Worm (Caenorhabditis elegans): Measurements from ENCODE around the gene lov-1.

DNA sequence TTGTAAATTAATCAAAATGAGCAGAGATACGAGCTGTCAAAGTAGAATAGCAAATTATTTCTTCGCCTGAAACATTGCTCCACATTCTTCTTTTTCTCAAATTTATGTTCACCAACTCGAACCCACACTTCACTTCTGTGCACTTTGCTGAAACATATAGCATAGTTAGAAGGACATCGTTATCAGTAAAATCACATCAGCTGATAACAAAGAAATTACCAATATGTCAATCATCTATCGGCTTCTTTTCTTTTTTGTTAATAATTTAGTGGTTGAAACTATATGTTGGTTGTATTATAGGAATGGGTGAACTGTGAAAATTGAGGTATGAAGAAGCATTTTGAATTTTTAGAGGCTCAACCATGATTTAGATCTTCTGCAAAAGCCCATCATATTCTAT is 26.4 kb downstream of the lov-1 start:
- TF ChIP-seq dao-5 (tag; optimal IDR thresholded peaks at IDR 0.05): no peak
- TF ChIP-seq W03F9.2 (tag; optimal IDR thresholded peaks at IDR 0.05): no peak
- TF ChIP-seq him-1 (tag; optimal IDR thresholded peaks at IDR 0.05): no peak

Data from whole organism, L4/young adult.